Fruit fly (Drosophila melanogaster): ENCODE data around the gene pic.

DNA sequence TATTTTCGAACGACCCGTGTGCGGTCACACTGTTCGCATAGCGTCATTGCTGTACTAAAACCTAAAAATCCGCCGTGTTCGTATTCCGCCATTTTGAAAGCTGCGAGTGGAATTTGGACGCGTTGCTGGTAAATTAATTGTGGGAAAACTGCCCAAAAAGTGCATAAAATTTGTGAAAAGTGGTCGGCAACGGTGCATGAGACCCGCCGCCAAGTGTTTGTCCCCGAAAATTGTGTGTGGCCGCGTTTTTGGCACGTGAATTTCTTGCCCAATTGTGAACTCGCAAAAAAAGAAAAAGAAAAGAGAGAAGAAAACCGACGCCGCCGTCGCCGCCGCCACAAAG is 40.5 kb upstream of the pic start, which contains the start of gene CtBP:
- TF ChIP-seq Ets98B (GFP tag; IDR thresholded peaks at IDR 0.05) (no peak), CG10348 (GFP tag; IDR thresholded peaks at IDR 0.05) (no peak), CG12605 (GFP tag; IDR thresholded peaks at IDR 0.05) (peak; percentile 14; the same call in 1 of the 2 replicates), EcR (GFP tag; optimal IDR thresholded peaks at IDR 0.05) (no peak), CG13204 (GFP tag; optimal IDR thresholded peaks at IDR 0.05) (no peak), CG15710 (tag; optimal IDR thresholded peaks at IDR 0.05) (no peak), D1 (tag; optimal IDR thresholded peaks at IDR 0.05) (no peak)
